Worm (Caenorhabditis elegans) whole organism, L4/young adult: ENCODE measurements around the gene twk-20.

Source experiments
- W03F9.2 ChIP-seq: fragments of 150-350 bp; optimal IDR thresholded peaks from 2 replicates; lab custom pipeline; 2014; ENCODE audit warnings: missing biosample characterization, missing genetic modification characterization
- dao-5 ChIP-seq: sonication (generic microtip); optimal IDR thresholded peaks from 2 replicates; lab custom pipeline; 2016; ENCODE audit warnings: missing genotype, missing genetic modification characterization, moderate library complexity, missing compliant biosample characterization

ce11 chrX:13644884-13645283 lies 5.2 kb downstream of the twk-20 start:
- TF ChIP-seq dao-5 (tag; lab: Kevin White, UChicago) = no peak
- TF ChIP-seq W03F9.2 = no peak
